Worm (Caenorhabditis elegans) whole organism, L1 larva: ENCODE data around the gene F09G2.1.

Source experiments
- F16B12.6 ChIP-seq: fragments of 150-350 bp; optimal IDR thresholded peaks from 2 replicates; lab custom pipeline; 2014; ENCODE audit warnings: missing biosample characterization, missing genetic modification characterization
- Y116A8C.19 ChIP-seq: sonication (generic microtip); optimal IDR thresholded peaks from 2 replicates; lab custom pipeline; 2016; ENCODE audit warnings: missing compliant biosample characterization, missing genetic modification characterization, borderline replicate concordance
- ama-1 ChIP-seq: fragments of 150-350 bp; optimal IDR thresholded peaks from 2 replicates; lab custom pipeline; 2014
- blmp-1 ChIP-seq: fragments of 150-350 bp; optimal IDR thresholded peaks from 2 replicates; lab custom pipeline; 2014; ENCODE audit warnings: missing biosample characterization, missing genetic modification characterization
- ceh-63 ChIP-seq: fragments of 200-800 bp; sonication (Bioruptor generic); optimal IDR thresholded peaks from 2 replicates; lab custom pipeline; 2018; ENCODE audit warnings: mild to moderate bottlenecking, missing genetic modification characterization, missing compliant biosample characterization
- ceh-82 ChIP-seq, 3 experiments: fragments of 150-350 bp in 1 of 3; sonication (generic microtip) in 2 of 3; optimal IDR thresholded peaks; 2 replicates each; lab custom pipeline; 2014 to 2017; ENCODE audit warnings: missing biosample characterization in 3 of 3, missing genetic modification characterization in 3 of 3
- ceh-88 ChIP-seq: fragments of 200-800 bp; sonication (Bioruptor generic); IDR thresholded peaks from 2 replicates; pipeline ENCODE4 v1.3.6; 2022; ENCODE audit warnings: missing genetic modification characterization, missing compliant biosample characterization
- ces-1 ChIP-seq: fragments of 150-350 bp; optimal IDR thresholded peaks from 2 replicates; lab custom pipeline; 2014; ENCODE audit warnings: missing biosample characterization, missing genetic modification reagents, missing genetic modification characterization
- efl-1 ChIP-seq, 4 experiments: fragments of 150-350 bp; optimal IDR thresholded peaks in 3 of 4; peaks in 1 of 4; 1 replicate in 1 of 4; 2 replicates in 3 of 4; lab custom pipeline; 2014; ENCODE audit warnings: missing biosample characterization in 2 of 4, missing genetic modification characterization in 2 of 4, missing genetic modification reagents in 2 of 4
- efl-3 ChIP-seq: fragments of 200-800 bp; sonication (Bioruptor generic); optimal IDR thresholded peaks from 2 replicates; lab custom pipeline; 2018; ENCODE audit warnings: mild to moderate bottlenecking, missing genetic modification characterization, missing compliant biosample characterization
- egl-13 ChIP-seq: sonication (generic microtip); optimal IDR thresholded peaks from 2 replicates; lab custom pipeline; 2016; ENCODE audit warnings: missing genotype, missing genetic modification reagents, missing genetic modification characterization, missing compliant biosample characterization
- elt-2 ChIP-seq: sonication (generic microtip); optimal IDR thresholded peaks from 2 replicates; lab custom pipeline; 2016; ENCODE audit warnings: missing genetic modification characterization, mild to moderate bottlenecking, inconsistent platforms, missing compliant biosample characterization, missing genetic modification reagents
- elt-3 ChIP-seq, 6 experiments: fragments of 150-350 bp in 1 of 6; sonication (generic microtip); optimal IDR thresholded peaks; 2 replicates each; lab custom pipeline; 2017 to 2018; ENCODE audit warnings: missing biosample characterization in 6 of 6, missing genetic modification characterization in 6 of 6, inconsistent platforms in 1 of 6
- fkh-10 ChIP-seq: sonication (generic microtip); optimal IDR thresholded peaks from 2 replicates; lab custom pipeline; 2017; ENCODE audit warnings: missing biosample characterization, missing genetic modification reagents, missing genetic modification characterization
- fkh-4 ChIP-seq: sonication (generic microtip); optimal IDR thresholded peaks from 2 replicates; lab custom pipeline; 2016; ENCODE audit warnings: missing compliant biosample characterization, missing genetic modification characterization, borderline replicate concordance
- fos-1 ChIP-seq: fragments of 150-350 bp; optimal IDR thresholded peaks from 2 replicates; lab custom pipeline; 2014; ENCODE audit warnings: missing biosample characterization, missing genetic modification characterization
- hlh-17 ChIP-seq: fragments of 200-800 bp; sonication (Bioruptor generic); optimal IDR thresholded peaks from 2 replicates; lab custom pipeline; 2018; ENCODE audit warnings: missing genetic modification characterization, mild to moderate bottlenecking, missing compliant biosample characterization, moderate library complexity, borderline replicate concordance
- hlh-4 ChIP-seq: sonication (generic microtip); optimal IDR thresholded peaks from 2 replicates; lab custom pipeline; 2016; ENCODE audit warnings: mild to moderate bottlenecking, missing genetic modification characterization, missing compliant biosample characterization
- hpl-2 ChIP-seq: fragments of 150-350 bp; optimal IDR thresholded peaks from 2 replicates; lab custom pipeline; 2014; ENCODE audit warnings: missing biosample characterization, missing genetic modification reagents, missing genetic modification characterization
- irx-1 ChIP-seq: sonication (generic microtip); optimal IDR thresholded peaks from 2 replicates; lab custom pipeline; 2016; ENCODE audit warnings: missing genetic modification characterization, missing compliant biosample characterization
- jun-1 ChIP-seq: fragments of 150-350 bp; optimal IDR thresholded peaks from 2 replicates; lab custom pipeline; 2014; ENCODE audit warnings: missing biosample characterization, missing genetic modification reagents, missing genetic modification characterization
- lin-13 ChIP-seq: fragments of 150-350 bp; optimal IDR thresholded peaks from 2 replicates; lab custom pipeline; 2014; ENCODE audit warnings: missing biosample characterization, missing genetic modification reagents, missing genetic modification characterization
- lin-14 ChIP-seq: fragments of 200-800 bp; sonication (Bioruptor generic); optimal IDR thresholded peaks from 2 replicates; lab custom pipeline; 2018; ENCODE audit warnings: mild to moderate bottlenecking, missing genetic modification characterization, moderate library complexity, missing compliant biosample characterization
- lin-35 ChIP-seq, 2 experiments: fragments of 150-350 bp; optimal IDR thresholded peaks; 2 replicates each; lab custom pipeline; 2014; ENCODE audit warnings: missing biosample characterization in 2 of 2, missing genetic modification characterization in 2 of 2, missing genetic modification reagents in 2 of 2
- lin-39 ChIP-seq: fragments of 150-350 bp; optimal IDR thresholded peaks from 2 replicates; lab custom pipeline; 2014; ENCODE audit warnings: missing biosample characterization, missing genetic modification reagents, missing genetic modification characterization
- mab-9 ChIP-seq: fragments of 200-800 bp; sonication (Bioruptor generic); IDR thresholded peaks from 2 replicates; pipeline ENCODE4 v1.3.6; 2022; ENCODE audit warnings: missing genetic modification reagents, missing genetic modification characterization, missing compliant biosample characterization
- mdl-1 ChIP-seq, 2 experiments: fragments of 150-350 bp; optimal IDR thresholded peaks; 2 replicates each; lab custom pipeline; 2014 to 2017; ENCODE audit warnings: missing biosample characterization in 2 of 2, missing genetic modification characterization in 2 of 2, inconsistent platforms in 1 of 2
- mef-2 ChIP-seq: fragments of 150-350 bp; optimal IDR thresholded peaks from 2 replicates; lab custom pipeline; 2014; ENCODE audit warnings: missing biosample characterization, missing genetic modification characterization
- nhr-11 ChIP-seq: fragments of 150-350 bp; optimal IDR thresholded peaks from 2 replicates; lab custom pipeline; 2014; ENCODE audit warnings: missing biosample characterization, missing genetic modification characterization
- nhr-237 ChIP-seq: fragments of 150-350 bp; optimal IDR thresholded peaks from 2 replicates; lab custom pipeline; 2014; ENCODE audit warnings: missing biosample characterization, missing genetic modification characterization
- nhr-71 ChIP-seq: sonication (generic microtip); optimal IDR thresholded peaks from 2 replicates; lab custom pipeline; 2016; ENCODE audit warnings: mild to moderate bottlenecking, missing genetic modification characterization, moderate library complexity, missing compliant biosample characterization
- nhr-76 ChIP-seq: sonication (generic microtip); optimal IDR thresholded peaks from 2 replicates; lab custom pipeline; 2017; ENCODE audit warnings: missing biosample characterization, missing genetic modification characterization
- nhr-77 ChIP-seq: fragments of 150-350 bp; optimal IDR thresholded peaks from 2 replicates; lab custom pipeline; 2014; ENCODE audit warnings: missing biosample characterization, missing genetic modification characterization
- nhr-84 ChIP-seq: sonication (generic microtip); optimal IDR thresholded peaks from 2 replicates; lab custom pipeline; 2017; ENCODE audit warnings: missing biosample characterization, missing genetic modification characterization
- nhr-85 ChIP-seq: sonication (generic microtip); peaks from one replicate; lab custom pipeline; 2016; ENCODE audit warnings: missing genetic modification characterization, inconsistent platforms, missing compliant biosample characterization
- nhr-90 ChIP-seq: sonication (generic microtip); optimal IDR thresholded peaks from 2 replicates; lab custom pipeline; 2016; ENCODE audit warnings: mild to moderate bottlenecking, missing genetic modification characterization, missing compliant biosample characterization; ENCODE audit not compliant: poor library complexity
- pax-3 ChIP-seq: fragments of 200-800 bp; sonication (Bioruptor generic); optimal IDR thresholded peaks from 2 replicates; lab custom pipeline; 2018; ENCODE audit warnings: mild to moderate bottlenecking, missing genetic modification characterization, moderate library complexity, missing compliant biosample characterization
- pqm-1 ChIP-seq: sonication (generic microtip); optimal IDR thresholded peaks from 3 replicates; lab custom pipeline; 2017; ENCODE audit warnings: missing biosample characterization, missing genetic modification characterization
- rnt-1 ChIP-seq: sonication (generic microtip); optimal IDR thresholded peaks from 2 replicates; lab custom pipeline; 2016; ENCODE audit warnings: mild to moderate bottlenecking, missing genetic modification characterization, moderate library complexity, missing compliant biosample characterization
- skn-1 ChIP-seq: fragments of 150-350 bp; optimal IDR thresholded peaks from 2 replicates; lab custom pipeline; 2014; ENCODE audit warnings: missing biosample characterization, missing genetic modification characterization
- snu-23 ChIP-seq: sonication (generic microtip); optimal IDR thresholded peaks from 2 replicates; lab custom pipeline; 2016; ENCODE audit warnings: missing genetic modification characterization, missing compliant biosample characterization
- sptf-1 ChIP-seq: fragments of 150-350 bp; optimal IDR thresholded peaks from 2 replicates; lab custom pipeline; 2014; ENCODE audit warnings: missing biosample characterization, missing genetic modification characterization
- sup-37 ChIP-seq: fragments of 200-800 bp; sonication (Bioruptor generic); optimal IDR thresholded peaks from 2 replicates; lab custom pipeline; 2018; ENCODE audit warnings: mild to moderate bottlenecking, missing genetic modification characterization, missing compliant biosample characterization
- unc-130 ChIP-seq: fragments of 150-350 bp; optimal IDR thresholded peaks from 2 replicates; lab custom pipeline; 2017; ENCODE audit warnings: missing biosample characterization, missing genetic modification characterization, inconsistent platforms
- unc-62 ChIP-seq: fragments of 150-350 bp; optimal IDR thresholded peaks from 2 replicates; lab custom pipeline; 2014; ENCODE audit warnings: missing biosample characterization, missing genetic modification reagents, missing genetic modification characterization
- unc-86 ChIP-seq: sonication (generic microtip); optimal IDR thresholded peaks from 2 replicates; lab custom pipeline; 2016; ENCODE audit warnings: missing genetic modification characterization, missing compliant biosample characterization
- unc-98 ChIP-seq: fragments of 200-800 bp; sonication (Bioruptor generic); IDR thresholded peaks from 2 replicates; pipeline ENCODE4 v1.3.6; 2022; ENCODE audit warnings: missing genetic modification characterization, missing compliant biosample characterization
- xbp-1 ChIP-seq: sonication (generic microtip); optimal IDR thresholded peaks from 2 replicates; lab custom pipeline; 2016; ENCODE audit warnings: missing genetic modification characterization, missing compliant biosample characterization
- zag-1 ChIP-seq: fragments of 150-350 bp; optimal IDR thresholded peaks from 2 replicates; lab custom pipeline; 2014; ENCODE audit warnings: missing biosample characterization, missing genetic modification characterization
- ztf-11 ChIP-seq, 2 experiments: sonication (generic microtip); optimal IDR thresholded peaks; 2 replicates each; lab custom pipeline; 2016 to 2017; ENCODE audit warnings: missing genetic modification characterization in 2 of 2, missing biosample characterization in 1 of 2, missing compliant biosample characterization in 1 of 2
- ztf-4 ChIP-seq: fragments of 150-350 bp; optimal IDR thresholded peaks from 2 replicates; lab custom pipeline; 2014; ENCODE audit warnings: missing biosample characterization, missing genetic modification characterization

F09G2.1 gene

ce11 chrV:7225894-7226293 is 25.9 kb downstream of the F09G2.1 start:
- TF ChIP-seq nhr-77 (tag; lab: Kevin White, UChicago) (no peak), efl-1 (optimal IDR thresholded peaks at IDR 0.05; lab: Kevin White, UChicago) (no peak), efl-1 (GFP tag; optimal IDR thresholded peaks at IDR 0.05 in 1 of 2; lab: Kevin White, UChicago) (peak in 1 of 2 experiments; percentile 10)

ce11 chrV:7230847-7231246 is 30.8 kb downstream of the F09G2.1 start, which contains the start of the genes gei-6 and krr-1:
TSS of gene gei-6 (minus strand) at chrV:7230848.
TSS of gene krr-1 (plus strand) at chrV:7231190.
- TF ChIP-seq hlh-17 (GFP tag; lab: Kevin White, UChicago) (no peak), lin-14 (no peak), nhr-76 (no peak), egl-13 (no peak), ceh-88 (no peak), jun-1 (tag; lab: Kevin White, UChicago) (no peak), hpl-2 (no peak), efl-3 (GFP tag; lab: Kevin White, UChicago) (no peak), pax-3 (tag; lab: Kevin White, UChicago) (no peak), nhr-77 (tag; lab: Kevin White, UChicago) (no peak), ceh-82 (tag; optimal IDR thresholded peaks at IDR 0.05; lab: Kevin White, UChicago) (peak; percentile 7 to 52 (median 26)), irx-1 (no peak), sptf-1 (no peak), ama-1 (no peak), mdl-1 (tag; optimal IDR thresholded peaks at IDR 0.05; lab: Kevin White, UChicago) (peak in 1 of 2 experiments; percentile 18), unc-86 (tag; lab: Kevin White, UChicago) (peak; percentile 7), nhr-84 (tag; lab: Kevin White, UChicago) (no peak), hlh-4 (tag; lab: Kevin White, UChicago) (no peak), rnt-1 (tag; lab: Kevin White, UChicago) (peak; percentile 64), F16B12.6 (tag; lab: Kevin White, UChicago) (no peak), nhr-71 (tag; lab: Kevin White, UChicago) (peak; percentile 60), ceh-63 (GFP tag; lab: Kevin White, UChicago) (no peak), mab-9 (no peak), ztf-11 (tag; optimal IDR thresholded peaks at IDR 0.05; lab: Kevin White, UChicago) (peak in 1 of 2 experiments; percentile 5), nhr-90 (peak; percentile 24), ces-1 (GFP tag; lab: Kevin White, UChicago) (no peak), snu-23 (peak; percentile 60), blmp-1 (tag; lab: Kevin White, UChicago) (peak; percentile 8), mef-2 (tag; lab: Kevin White, UChicago) (no peak), Y116A8C.19 (no peak), lin-13 (no peak), efl-1 (optimal IDR thresholded peaks at IDR 0.05; lab: Kevin White, UChicago) (peak; percentile 57 to 61), efl-1 (GFP tag; optimal IDR thresholded peaks at IDR 0.05 in 1 of 2; lab: Kevin White, UChicago) (peak; percentile 59 to 96), elt-2 (tag; lab: Kevin White, UChicago) (no peak), fkh-4 (tag; lab: Kevin White, UChicago) (no peak), nhr-237 (no peak), sup-37 (GFP tag; lab: Kevin White, UChicago) (no peak), lin-39 (peak; percentile 18), unc-130 (peak; percentile 77), unc-98 (no peak), nhr-11 (tag; lab: Kevin White, UChicago) (no peak), xbp-1 (tag; lab: Kevin White, UChicago) (peak; percentile 43), elt-3 (tag; optimal IDR thresholded peaks at IDR 0.05; lab: Kevin White, UChicago) (peak in 1 of 6 experiments; percentile 57), unc-62 (GFP tag; lab: Kevin White, UChicago) (no peak), nhr-85 (tag; lab: Kevin White, UChicago) (no peak), fkh-10 (no peak), zag-1 (tag; lab: Kevin White, UChicago) (no peak), ztf-4 (tag; lab: Kevin White, UChicago) (no peak), lin-35 (GFP tag; optimal IDR thresholded peaks at IDR 0.05; lab: Kevin White, UChicago) (peak; percentile 27 to 56), pqm-1 (tag; lab: Kevin White, UChicago) (no peak), skn-1 (tag; lab: Kevin White, UChicago) (peak; percentile 63), fos-1 (no peak)
